Worm (Caenorhabditis elegans) whole organism, L1 larva: Measurements from ENCODE around the gene pah-1.
A peak's percentile ranks its signal among the peaks of the same experiment; 100 is the strongest.

Experiments
- C04F5.9 ChIP-seq: sonication (generic microtip); optimal IDR thresholded peaks from 2 replicates; lab custom pipeline; 2016; ENCODE audit warnings: missing genetic modification characterization, missing compliant biosample characterization
- C34B4.2 ChIP-seq: sonication (generic microtip); optimal IDR thresholded peaks from 2 replicates; lab custom pipeline; 2017; ENCODE audit warnings: mild to moderate bottlenecking, missing genetic modification characterization, missing compliant biosample characterization
- Y116A8C.19 ChIP-seq: sonication (generic microtip); optimal IDR thresholded peaks from 2 replicates; lab custom pipeline; 2016; ENCODE audit warnings: missing compliant biosample characterization, missing genetic modification characterization, borderline replicate concordance
- alr-1 ChIP-seq: fragments of 200-800 bp; sonication (Bioruptor generic); optimal IDR thresholded peaks from 2 replicates; lab custom pipeline; 2018; ENCODE audit warnings: borderline replicate concordance, mild to moderate bottlenecking, missing genetic modification characterization, missing compliant biosample characterization
- aly-2 ChIP-seq: fragments of 150-350 bp; optimal IDR thresholded peaks from 2 replicates; lab custom pipeline; 2014; ENCODE audit warnings: missing biosample characterization, missing genetic modification characterization
- ceh-63 ChIP-seq: fragments of 200-800 bp; sonication (Bioruptor generic); optimal IDR thresholded peaks from 2 replicates; lab custom pipeline; 2018; ENCODE audit warnings: mild to moderate bottlenecking, missing genetic modification characterization, missing compliant biosample characterization
- ceh-8 ChIP-seq: fragments of 200-800 bp; sonication (Bioruptor generic); optimal IDR thresholded peaks from 2 replicates; lab custom pipeline; 2018; ENCODE audit warnings: mild to moderate bottlenecking, missing genetic modification characterization, moderate library complexity, missing compliant biosample characterization
- dpl-1 ChIP-seq, 3 experiments: fragments of 150-350 bp in 2 of 3; sonication (generic microtip) in 1 of 3; optimal IDR thresholded peaks; 2 replicates each; lab custom pipeline; 2014 to 2017; ENCODE audit warnings: missing biosample characterization in 3 of 3, missing genetic modification characterization in 3 of 3, missing genetic modification reagents in 3 of 3
- dsc-1 ChIP-seq: sonication (generic microtip); optimal IDR thresholded peaks from 2 replicates; lab custom pipeline; 2016; ENCODE audit warnings: mild to moderate bottlenecking, missing genetic modification characterization, missing compliant biosample characterization
- egl-13 ChIP-seq: sonication (generic microtip); optimal IDR thresholded peaks from 2 replicates; lab custom pipeline; 2016; ENCODE audit warnings: missing genotype, missing genetic modification reagents, missing genetic modification characterization, missing compliant biosample characterization
- elt-2 ChIP-seq: sonication (generic microtip); optimal IDR thresholded peaks from 2 replicates; lab custom pipeline; 2016; ENCODE audit warnings: missing genetic modification characterization, mild to moderate bottlenecking, inconsistent platforms, missing compliant biosample characterization, missing genetic modification reagents
- elt-3 ChIP-seq, 6 experiments: fragments of 150-350 bp in 1 of 6; sonication (generic microtip); optimal IDR thresholded peaks; 2 replicates each; lab custom pipeline; 2017 to 2018; ENCODE audit warnings: missing biosample characterization in 6 of 6, missing genetic modification characterization in 6 of 6, inconsistent platforms in 1 of 6
- ets-5 ChIP-seq: fragments of 200-800 bp; sonication (Bioruptor generic); IDR thresholded peaks from 2 replicates; pipeline ENCODE4 v1.3.6; 2022; ENCODE audit warnings: missing genetic modification characterization, missing compliant biosample characterization
- fkh-10 ChIP-seq: sonication (generic microtip); optimal IDR thresholded peaks from 2 replicates; lab custom pipeline; 2017; ENCODE audit warnings: missing biosample characterization, missing genetic modification reagents, missing genetic modification characterization
- fkh-8 ChIP-seq: sonication (generic microtip); optimal IDR thresholded peaks from 2 replicates; lab custom pipeline; 2016; ENCODE audit warnings: mild to moderate bottlenecking, missing genetic modification characterization, missing compliant biosample characterization
- grh-1 ChIP-seq: fragments of 200-800 bp; sonication (Bioruptor generic); IDR thresholded peaks from 2 replicates; pipeline ENCODE4 v1.3.6; 2022; ENCODE audit warnings: missing genetic modification reagents, missing genetic modification characterization, missing compliant biosample characterization
- hlh-17 ChIP-seq: fragments of 200-800 bp; sonication (Bioruptor generic); optimal IDR thresholded peaks from 2 replicates; lab custom pipeline; 2018; ENCODE audit warnings: missing genetic modification characterization, mild to moderate bottlenecking, missing compliant biosample characterization, moderate library complexity, borderline replicate concordance
- hlh-4 ChIP-seq: sonication (generic microtip); optimal IDR thresholded peaks from 2 replicates; lab custom pipeline; 2016; ENCODE audit warnings: mild to moderate bottlenecking, missing genetic modification characterization, missing compliant biosample characterization
- hpl-2 ChIP-seq: fragments of 150-350 bp; optimal IDR thresholded peaks from 2 replicates; lab custom pipeline; 2014; ENCODE audit warnings: missing biosample characterization, missing genetic modification reagents, missing genetic modification characterization
- irx-1 ChIP-seq: sonication (generic microtip); optimal IDR thresholded peaks from 2 replicates; lab custom pipeline; 2016; ENCODE audit warnings: missing genetic modification characterization, missing compliant biosample characterization
- isw-1 ChIP-seq: fragments of 200-800 bp; sonication (Bioruptor generic); IDR thresholded peaks from 2 replicates; pipeline ENCODE4 v1.3.6; 2022; ENCODE audit warnings: missing genetic modification characterization, missing compliant biosample characterization
- lin-13 ChIP-seq: fragments of 150-350 bp; optimal IDR thresholded peaks from 2 replicates; lab custom pipeline; 2014; ENCODE audit warnings: missing biosample characterization, missing genetic modification reagents, missing genetic modification characterization
- lin-35 ChIP-seq, 2 experiments: fragments of 150-350 bp; optimal IDR thresholded peaks; 2 replicates each; lab custom pipeline; 2014; ENCODE audit warnings: missing biosample characterization in 2 of 2, missing genetic modification characterization in 2 of 2, missing genetic modification reagents in 2 of 2
- lir-3 ChIP-seq: sonication (generic microtip); optimal IDR thresholded peaks from 2 replicates; lab custom pipeline; 2016; ENCODE audit warnings: mild to moderate bottlenecking, missing genetic modification characterization, moderate library complexity, missing compliant biosample characterization; ENCODE audit not compliant: poor library complexity
- lsy-2 ChIP-seq, 2 experiments: fragments of 150-350 bp; optimal IDR thresholded peaks; 2 replicates each; lab custom pipeline; 2014; ENCODE audit warnings: missing biosample characterization in 2 of 2, missing genetic modification characterization in 2 of 2
- mef-2 ChIP-seq: fragments of 150-350 bp; optimal IDR thresholded peaks from 2 replicates; lab custom pipeline; 2014; ENCODE audit warnings: missing biosample characterization, missing genetic modification characterization
- mep-1 ChIP-seq: fragments of 150-350 bp; optimal IDR thresholded peaks from 2 replicates; lab custom pipeline; 2014; ENCODE audit warnings: missing biosample characterization, missing genetic modification characterization
- nhr-11 ChIP-seq: fragments of 150-350 bp; optimal IDR thresholded peaks from 2 replicates; lab custom pipeline; 2014; ENCODE audit warnings: missing biosample characterization, missing genetic modification characterization
- nhr-12 ChIP-seq: sonication (generic microtip); optimal IDR thresholded peaks from 2 replicates; lab custom pipeline; 2017; ENCODE audit warnings: missing biosample characterization, missing genetic modification characterization
- nhr-19 ChIP-seq: fragments of 200-800 bp; sonication (Bioruptor generic); conservative IDR thresholded peaks from 2 replicates; pipeline ENCODE4 v1.3.6; 2022; ENCODE audit warnings: missing genetic modification characterization, missing compliant biosample characterization
- nhr-20 ChIP-seq: sonication (generic microtip); optimal IDR thresholded peaks from 2 replicates; lab custom pipeline; 2016; ENCODE audit warnings: mild to moderate bottlenecking, missing genetic modification characterization, missing compliant biosample characterization
- nhr-28 ChIP-seq: fragments of 150-350 bp; optimal IDR thresholded peaks from 2 replicates; lab custom pipeline; 2014; ENCODE audit warnings: missing biosample characterization, missing genetic modification characterization
- nhr-71 ChIP-seq: sonication (generic microtip); optimal IDR thresholded peaks from 2 replicates; lab custom pipeline; 2016; ENCODE audit warnings: mild to moderate bottlenecking, missing genetic modification characterization, moderate library complexity, missing compliant biosample characterization
- nhr-76 ChIP-seq: sonication (generic microtip); optimal IDR thresholded peaks from 2 replicates; lab custom pipeline; 2017; ENCODE audit warnings: missing biosample characterization, missing genetic modification characterization
- nhr-77 ChIP-seq: fragments of 150-350 bp; optimal IDR thresholded peaks from 2 replicates; lab custom pipeline; 2014; ENCODE audit warnings: missing biosample characterization, missing genetic modification characterization
- nhr-84 ChIP-seq: sonication (generic microtip); optimal IDR thresholded peaks from 2 replicates; lab custom pipeline; 2017; ENCODE audit warnings: missing biosample characterization, missing genetic modification characterization
- nhr-85 ChIP-seq: sonication (generic microtip); peaks from one replicate; lab custom pipeline; 2016; ENCODE audit warnings: missing genetic modification characterization, inconsistent platforms, missing compliant biosample characterization
- nhr-90 ChIP-seq: sonication (generic microtip); optimal IDR thresholded peaks from 2 replicates; lab custom pipeline; 2016; ENCODE audit warnings: mild to moderate bottlenecking, missing genetic modification characterization, missing compliant biosample characterization; ENCODE audit not compliant: poor library complexity
- pag-3 ChIP-seq: sonication (generic microtip); optimal IDR thresholded peaks from 2 replicates; lab custom pipeline; 2017; ENCODE audit warnings: missing genetic modification characterization, mild to moderate bottlenecking, missing compliant biosample characterization, antibody characterized with exemption, borderline replicate concordance; ENCODE audit not compliant: insufficient read depth
- pax-3 ChIP-seq: fragments of 200-800 bp; sonication (Bioruptor generic); optimal IDR thresholded peaks from 2 replicates; lab custom pipeline; 2018; ENCODE audit warnings: mild to moderate bottlenecking, missing genetic modification characterization, moderate library complexity, missing compliant biosample characterization
- pqm-1 ChIP-seq: sonication (generic microtip); optimal IDR thresholded peaks from 3 replicates; lab custom pipeline; 2017; ENCODE audit warnings: missing biosample characterization, missing genetic modification characterization
- rnt-1 ChIP-seq: sonication (generic microtip); optimal IDR thresholded peaks from 2 replicates; lab custom pipeline; 2016; ENCODE audit warnings: mild to moderate bottlenecking, missing genetic modification characterization, moderate library complexity, missing compliant biosample characterization
- skn-1 ChIP-seq: fragments of 150-350 bp; optimal IDR thresholded peaks from 2 replicates; lab custom pipeline; 2014; ENCODE audit warnings: missing biosample characterization, missing genetic modification characterization
- snpc-4 ChIP-seq: fragments of 150-350 bp; optimal IDR thresholded peaks from 2 replicates; lab custom pipeline; 2014; ENCODE audit warnings: missing biosample characterization, missing genetic modification characterization
- snu-23 ChIP-seq: sonication (generic microtip); optimal IDR thresholded peaks from 2 replicates; lab custom pipeline; 2016; ENCODE audit warnings: missing genetic modification characterization, missing compliant biosample characterization
- sox-4 ChIP-seq: sonication (generic microtip); optimal IDR thresholded peaks from 2 replicates; lab custom pipeline; 2016; ENCODE audit warnings: missing genetic modification characterization, missing compliant biosample characterization
- sptf-1 ChIP-seq: fragments of 150-350 bp; optimal IDR thresholded peaks from 2 replicates; lab custom pipeline; 2014; ENCODE audit warnings: missing biosample characterization, missing genetic modification characterization
- swsn-7 ChIP-seq: sonication (generic microtip); optimal IDR thresholded peaks from 2 replicates; lab custom pipeline; 2016; ENCODE audit warnings: missing genetic modification characterization, missing compliant biosample characterization
- tbx-2 ChIP-seq: sonication (generic microtip); optimal IDR thresholded peaks from 2 replicates; lab custom pipeline; 2016; ENCODE audit warnings: missing genetic modification characterization, missing compliant biosample characterization
- unc-86 ChIP-seq: sonication (generic microtip); optimal IDR thresholded peaks from 2 replicates; lab custom pipeline; 2016; ENCODE audit warnings: missing genetic modification characterization, missing compliant biosample characterization
- xbp-1 ChIP-seq: sonication (generic microtip); optimal IDR thresholded peaks from 2 replicates; lab custom pipeline; 2016; ENCODE audit warnings: missing genetic modification characterization, missing compliant biosample characterization
- zag-1 ChIP-seq: fragments of 150-350 bp; optimal IDR thresholded peaks from 2 replicates; lab custom pipeline; 2014; ENCODE audit warnings: missing biosample characterization, missing genetic modification characterization
- ztf-11 ChIP-seq, 2 experiments: sonication (generic microtip); optimal IDR thresholded peaks; 2 replicates each; lab custom pipeline; 2016 to 2017; ENCODE audit warnings: missing genetic modification characterization in 2 of 2, missing biosample characterization in 1 of 2, missing compliant biosample characterization in 1 of 2

pah-1 gene

DNA sequence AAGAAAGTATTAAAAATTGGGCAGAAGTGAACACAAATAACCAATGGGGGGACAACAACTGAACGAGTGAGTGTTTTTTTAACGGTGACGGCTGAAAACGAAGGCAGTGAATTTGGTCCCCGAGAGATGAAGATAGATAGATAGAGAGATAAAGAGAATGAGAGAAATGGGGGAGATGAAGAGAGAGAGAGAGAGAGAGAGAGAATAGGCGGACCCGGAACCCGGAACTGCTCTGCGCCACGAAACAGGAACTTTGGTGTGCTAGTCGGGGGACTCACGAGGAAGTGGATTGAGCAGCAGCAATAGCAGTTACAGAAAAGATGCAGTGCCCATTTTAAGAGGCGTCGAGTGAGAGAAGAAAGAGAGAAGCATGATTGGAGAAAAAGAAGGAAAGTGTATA, 29.6 kb upstream of the pah-1 start (continued):
- TF ChIP-seq dsc-1 (peak; percentile 53), elt-2 (no peak), hlh-4 (no peak), ets-5 (GFP tag; lab: Robert Waterston, UW) (no peak), hpl-2 (GFP tag; lab: Kevin White, UChicago) (no peak), swsn-7 (tag; lab: Kevin White, UChicago) (peak; percentile 68), pag-3 (no peak), nhr-85 (no peak), C34B4.2 (tag; lab: Kevin White, UChicago) (no peak), nhr-84 (no peak), skn-1 (tag; lab: Kevin White, UChicago) (peak; percentile 6), C04F5.9 (tag; lab: Kevin White, UChicago) (no peak), mef-2 (tag; lab: Kevin White, UChicago) (no peak), zag-1 (tag; lab: Kevin White, UChicago) (no peak), unc-86 (peak; percentile 83), pqm-1 (no peak), aly-2 (tag; lab: Kevin White, UChicago) (no peak), nhr-76 (tag; lab: Kevin White, UChicago) (no peak), egl-13 (peak; percentile 90), fkh-10 (GFP tag; lab: Kevin White, UChicago) (peak; percentile 94), alr-1 (tag; lab: Kevin White, UChicago) (no peak), sptf-1 (tag; lab: Kevin White, UChicago) (no peak), pax-3 (tag; lab: Kevin White, UChicago) (no peak), grh-1 (GFP tag; lab: Robert Waterston, UW) (no peak), nhr-77 (tag; lab: Kevin White, UChicago) (peak; percentile 7), nhr-20 (tag; lab: Kevin White, UChicago) (peak; percentile 56), lsy-2 (tag; optimal IDR thresholded peaks at IDR 0.05; lab: Kevin White, UChicago) (peak; percentile 45 to 50), irx-1 (tag; lab: Kevin White, UChicago) (peak; percentile 54), nhr-28 (no peak), ceh-8 (GFP tag; lab: Kevin White, UChicago) (peak; percentile 32), rnt-1 (tag; lab: Kevin White, UChicago) (peak; percentile 51), mep-1 (tag; lab: Kevin White, UChicago) (peak; percentile 16), isw-1 (GFP tag; lab: Robert Waterston, UW) (peak; percentile 59), fkh-8 (tag; lab: Kevin White, UChicago) (peak; percentile 95), lin-13 (no peak), dpl-1 (GFP tag; optimal IDR thresholded peaks at IDR 0.05; lab: Kevin White, UChicago) (peak in 1 of 3 experiments; percentile 18), Y116A8C.19 (tag; lab: Kevin White, UChicago) (no peak), tbx-2 (tag; lab: Kevin White, UChicago) (peak; percentile 81), nhr-11 (tag; lab: Kevin White, UChicago) (no peak), lin-35 (GFP tag; optimal IDR thresholded peaks at IDR 0.05; lab: Kevin White, UChicago) (peak in 1 of 2 experiments; percentile 50), nhr-19 (GFP tag; lab: Robert Waterston, UW) (peak; percentile 52), ztf-11 (tag; optimal IDR thresholded peaks at IDR 0.05; lab: Kevin White, UChicago) (peak in 1 of 2 experiments; percentile 4), sox-4 (no peak), hlh-17 (no peak), xbp-1 (tag; lab: Kevin White, UChicago) (peak; percentile 61), snu-23 (peak; percentile 70), elt-3 (tag; optimal IDR thresholded peaks at IDR 0.05; lab: Kevin White, UChicago) (no peak), snpc-4 (tag; lab: Kevin White, UChicago) (peak; percentile 13), nhr-71 (tag; lab: Kevin White, UChicago) (peak; percentile 88), lir-3 (tag; lab: Kevin White, UChicago) (peak; percentile 14), ceh-63 (GFP tag; lab: Kevin White, UChicago) (no peak), nhr-90 (tag; lab: Kevin White, UChicago) (no peak), nhr-12 (tag; lab: Kevin White, UChicago) (no peak)
